Fruit fly (Drosophila melanogaster) S2 (cell line): ENCODE measurements around the gene mib1.

Source experiments
- CG8478 ChIP-seq: fragments of >200 bp; optimal IDR thresholded peaks from 2 replicates; lab custom pipeline; 2018
- CTCF ChIP-seq, 2 experiments: fragments of >200 bp; optimal IDR thresholded peaks; 2 replicates each; lab custom pipeline; 2018

mib1 gene

dm6 chr3L:16034224-16034623, 22.6 kb upstream of the mib1 start, which contains the start of gene CG42538:
CG42538 (plus strand) TSS chr3L:16034524.
- TF ChIP-seq CTCF (optimal IDR thresholded peaks at IDR 0.05; lab: Kevin White, UChicago) (no peak), CG8478 (lab: Kevin White, UChicago) (no peak)

- no peak for TF ChIP-seq CG8478 (lab: Kevin White, UChicago)
- TF ChIP-seq CTCF (optimal IDR thresholded peaks at IDR 0.05; lab: Kevin White, UChicago) = no peak
Measured at dm6 chr3L:16033090-16033828, 21.6 kb upstream of the mib1 start, which contains the start of the genes CG42717 and CG42716. CG42717 (minus strand) TSS chr3L:16033190. CG42716 (plus strand) TSS chr3L:16033778.

- TF ChIP-seq CTCF (optimal IDR thresholded peaks at IDR 0.05; lab: Kevin White, UChicago) = no peak
Measured at dm6 chr3L:16028924-16029323, 17.3 kb upstream of the mib1 start.

- TF ChIP-seq CTCF (optimal IDR thresholded peaks at IDR 0.05; lab: Kevin White, UChicago) (no peak), CG8478 (lab: Kevin White, UChicago) (no peak)
Measured at dm6 chr3L:16027163-16027633, 15.6 kb upstream of the mib1 start.

- TF ChIP-seq CTCF (optimal IDR thresholded peaks at IDR 0.05; lab: Kevin White, UChicago) (no peak), CG8478 (lab: Kevin White, UChicago) (no peak)
Measured at dm6 chr3L:16026065-16026789, 14.6 kb upstream of the mib1 start.

- no peak for TF ChIP-seq CG8478 (lab: Kevin White, UChicago)
- TF ChIP-seq CTCF (optimal IDR thresholded peaks at IDR 0.05; lab: Kevin White, UChicago) = no peak
Measured at dm6 chr3L:16025020-16025680, 13.5 kb upstream of the mib1 start.

dm6 chr3L:16024276-16025019, 12.8 kb upstream of the mib1 start:
- TF ChIP-seq CG8478 (lab: Kevin White, UChicago) (no peak), CTCF (optimal IDR thresholded peaks at IDR 0.05; lab: Kevin White, UChicago) (no peak)

- no peak for TF ChIP-seq CG8478 (lab: Kevin White, UChicago)
- no peak for TF ChIP-seq CTCF (optimal IDR thresholded peaks at IDR 0.05; lab: Kevin White, UChicago)
Measured at dm6 chr3L:16023020-16023648, 11.5 kb upstream of the mib1 start, which contains the start of gene Notum. Notum (plus strand) TSS chr3L:16023480.

dm6 chr3L:16021064-16021683, 9.6 kb upstream of the mib1 start:
- no peak for TF ChIP-seq CTCF (optimal IDR thresholded peaks at IDR 0.05; lab: Kevin White, UChicago)
- no peak for TF ChIP-seq CG8478 (lab: Kevin White, UChicago)

dm6 chr3L:16019144-16020006, 7.8 kb upstream of the mib1 start:
- no peak for TF ChIP-seq CTCF (optimal IDR thresholded peaks at IDR 0.05; lab: Kevin White, UChicago)
- TF ChIP-seq CG8478 (lab: Kevin White, UChicago) = no peak

- no peak for TF ChIP-seq CG8478 (lab: Kevin White, UChicago)
- no peak for TF ChIP-seq CTCF (optimal IDR thresholded peaks at IDR 0.05; lab: Kevin White, UChicago)
Measured at dm6 chr3L:16018721-16019120, 7.1 kb upstream of the mib1 start.

dm6 chr3L:16018251-16018583, 6.6 kb upstream of the mib1 start:
- TF ChIP-seq CG8478 (lab: Kevin White, UChicago) (no peak), CTCF (optimal IDR thresholded peaks at IDR 0.05; lab: Kevin White, UChicago) (no peak)
